Fruit fly (Drosophila melanogaster) whole organism, wandering third instar larva: ENCODE data around the gene Hr96.

ENCODE experiments used
- psq ChIP-seq: fragments of 200-800 bp; sonication (Bioruptor generic); optimal IDR thresholded peaks from 3 replicates; lab custom pipeline; 2017; ENCODE audit warnings: missing biosample characterization, mild to moderate bottlenecking, missing genetic modification characterization, moderate library complexity
- usp ChIP-seq: fragments of >200 bp; optimal IDR thresholded peaks from 2 replicates; lab custom pipeline; 2017; ENCODE audit warnings: missing biosample characterization, missing genetic modification characterization
- woc ChIP-seq: sonication (Bioruptor generic); optimal IDR thresholded peaks from 2 replicates; lab custom pipeline; 2016; ENCODE audit warnings: missing biosample characterization, mild to moderate bottlenecking, missing genetic modification characterization

DNA sequence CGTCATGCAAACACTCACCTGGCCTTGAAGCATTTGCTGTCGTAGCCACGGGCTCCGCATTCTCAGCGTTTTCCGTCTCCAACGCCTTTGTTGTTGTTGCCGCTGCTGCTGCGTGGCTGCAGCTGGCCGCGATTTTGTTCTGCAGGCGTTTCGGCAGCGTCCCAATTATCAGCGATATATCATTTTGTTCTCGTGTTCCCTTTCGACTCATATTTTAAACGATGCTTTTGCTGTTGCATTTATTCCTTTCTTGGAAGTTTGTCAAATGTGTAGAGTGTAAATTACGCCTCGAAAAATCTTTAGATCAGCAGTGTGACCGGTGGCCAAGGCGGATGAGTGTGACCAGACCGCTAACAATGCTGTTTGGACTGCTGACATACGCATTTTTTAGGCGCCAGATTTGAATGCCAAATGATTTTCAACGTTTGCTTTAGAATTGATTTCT lies 8.1 kb downstream of the Hr96 start, which contains the start of gene Smg6:
- TF ChIP-seq psq, result no peak
- no peak for TF ChIP-seq usp (GFP tag; lab: Kevin White, UChicago)
- TF ChIP-seq woc (GFP tag; lab: Kevin White, UChicago), result no peak
